Fruit fly (Drosophila melanogaster) whole organism, embryonic: ENCODE results near the gene Uba5.

ENCODE experiments used
- Aef1 ChIP-seq: fragments of 200-800 bp; sonication (Bioruptor generic); IDR thresholded peaks from 3 replicates; pipeline ENCODE4 v1.3.6; 2022; ENCODE audit warnings: missing biosample characterization, missing genetic modification characterization
- Bgb ChIP-seq: fragments of 200-800 bp; sonication (Bioruptor generic); IDR thresholded peaks from 2 replicates; pipeline ENCODE4 v1.3.6; 2022; ENCODE audit warnings: missing biosample characterization, missing genetic modification characterization; ENCODE audit not compliant: partially characterized antibody
- CG10366 ChIP-seq: fragments of 200-800 bp; sonication (Bioruptor generic); IDR thresholded peaks from 2 replicates; pipeline ENCODE4 v1.3.6; 2022; ENCODE audit warnings: missing biosample characterization, missing genetic modification characterization
- CG10462 ChIP-seq: fragments of 200-800 bp; sonication (Bioruptor generic); optimal IDR thresholded peaks from 2 replicates; lab custom pipeline; 2016; ENCODE audit warnings: missing biosample characterization, missing genetic modification characterization
- CG12071 ChIP-seq: fragments of 200-800 bp; sonication (Bioruptor generic); optimal IDR thresholded peaks from 3 replicates; lab custom pipeline; 2018; ENCODE audit warnings: missing biosample characterization, mild to moderate bottlenecking, missing genetic modification characterization
- CG12104 ChIP-seq: fragments of 200-800 bp; sonication (Bioruptor generic); optimal IDR thresholded peaks from 3 replicates; lab custom pipeline; 2016; ENCODE audit warnings: missing biosample characterization, missing genetic modification characterization
- CG14014 ChIP-seq: fragments of 200-800 bp; sonication (Bioruptor generic); IDR thresholded peaks from 2 replicates; pipeline ENCODE4 v1.3.6; 2022; ENCODE audit warnings: missing biosample characterization, missing genetic modification characterization
- CG14965 ChIP-seq: fragments of 200-800 bp; sonication (Bioruptor generic); optimal IDR thresholded peaks from 2 replicates; lab custom pipeline; 2016; ENCODE audit warnings: missing biosample characterization, missing genetic modification characterization, borderline replicate concordance
- CG1529 ChIP-seq: fragments of 200-800 bp; sonication (Bioruptor generic); optimal IDR thresholded peaks from 3 replicates; lab custom pipeline; 2018; ENCODE audit warnings: missing biosample characterization, missing genetic modification characterization
- CG1602 ChIP-seq: fragments of 200-800 bp; sonication (Bioruptor generic); optimal IDR thresholded peaks from 3 replicates; lab custom pipeline; 2016; ENCODE audit warnings: missing biosample characterization, missing genetic modification characterization
- CG17612 ChIP-seq: fragments of 200-800 bp; sonication (Bioruptor generic); IDR thresholded peaks from 2 replicates; pipeline ENCODE4 v1.3.6; 2022; ENCODE audit warnings: missing biosample characterization, missing genetic modification characterization
- CG18619 ChIP-seq: fragments of 200-800 bp; sonication (Bioruptor generic); optimal IDR thresholded peaks from 3 replicates; lab custom pipeline; 2017; ENCODE audit warnings: missing biosample characterization, mild to moderate bottlenecking, missing genetic modification characterization
- CG2116 ChIP-seq: fragments of 200-800 bp; sonication (Bioruptor generic); optimal IDR thresholded peaks from 3 replicates; lab custom pipeline; 2018; ENCODE audit warnings: missing biosample characterization, mild to moderate bottlenecking, missing genetic modification characterization
- CG4617 ChIP-seq: fragments of 200-800 bp; sonication (Bioruptor generic); optimal IDR thresholded peaks from 3 replicates; lab custom pipeline; 2016; ENCODE audit warnings: missing biosample characterization, missing genetic modification characterization, borderline replicate concordance
- CG7556 ChIP-seq: fragments of 200-800 bp; sonication (Bioruptor generic); optimal IDR thresholded peaks from 2 replicates; lab custom pipeline; 2017; ENCODE audit warnings: missing biosample characterization, mild to moderate bottlenecking, missing genetic modification characterization
- CG8359 ChIP-seq: fragments of 200-800 bp; sonication (Bioruptor generic); optimal IDR thresholded peaks from 2 replicates; lab custom pipeline; 2017; ENCODE audit warnings: missing biosample characterization, mild to moderate bottlenecking, missing genetic modification characterization, borderline replicate concordance
- CG8924 ChIP-seq: fragments of 200-800 bp; optimal IDR thresholded peaks from 3 replicates; lab custom pipeline; 2019; ENCODE audit warnings: missing biosample characterization, mild to moderate bottlenecking, missing genetic modification characterization, moderate library complexity
- CG8944 ChIP-seq: fragments of 200-800 bp; sonication (Bioruptor generic); optimal IDR thresholded peaks from 3 replicates; lab custom pipeline; 2016; ENCODE audit warnings: missing biosample characterization, missing genetic modification characterization
- CG9727 ChIP-seq: fragments of 200-800 bp; sonication (Bioruptor generic); optimal IDR thresholded peaks from 3 replicates; lab custom pipeline; 2017; ENCODE audit warnings: missing biosample characterization, mild to moderate bottlenecking, missing genetic modification characterization
- E2f2 ChIP-seq: fragments of 200-800 bp; sonication (Bioruptor generic); IDR thresholded peaks from 2 replicates; pipeline ENCODE4 v1.3.6; 2022; ENCODE audit warnings: missing biosample characterization, missing genetic modification characterization
- Fer1 ChIP-seq: fragments of 200-800 bp; sonication (Bioruptor generic); optimal IDR thresholded peaks from 2 replicates; lab custom pipeline; 2017; ENCODE audit warnings: missing biosample characterization, mild to moderate bottlenecking, missing genetic modification characterization
- Gug ChIP-seq: fragments of 200-800 bp; sonication (Bioruptor generic); IDR thresholded peaks from 4 replicates; pipeline ENCODE4 v1.3.6; 2022; ENCODE audit warnings: missing biosample characterization, missing genetic modification characterization
- H15 ChIP-seq: fragments of 200-800 bp; sonication (Bioruptor generic); IDR thresholded peaks from 3 replicates; pipeline ENCODE4 v1.3.6; 2022; ENCODE audit warnings: missing biosample characterization, missing genetic modification characterization
- Hmr ChIP-seq: fragments of 200-800 bp; sonication (Bioruptor generic); optimal IDR thresholded peaks from 3 replicates; lab custom pipeline; 2017; ENCODE audit warnings: mild to moderate bottlenecking, missing biosample characterization, missing genetic modification reagents, missing genetic modification characterization
- Hr51 ChIP-seq, 2 experiments: fragments of 200-800 bp; sonication (Bioruptor generic); optimal IDR thresholded peaks; 2 replicates in 1 of 2; 3 replicates in 1 of 2; lab custom pipeline; 2016 to 2018; ENCODE audit warnings: missing biosample characterization in 2 of 2, missing genetic modification characterization in 2 of 2, mild to moderate bottlenecking in 1 of 2, moderate library complexity in 1 of 2
- Lhr ChIP-seq: fragments of 200-800 bp; sonication (Bioruptor generic); optimal IDR thresholded peaks from 3 replicates; lab custom pipeline; 2017; ENCODE audit warnings: mild to moderate bottlenecking, missing biosample characterization, missing genetic modification reagents, missing genetic modification characterization
- Mad ChIP-seq: fragments of 200-800 bp; sonication (Bioruptor generic); optimal IDR thresholded peaks from 2 replicates; lab custom pipeline; 2016; ENCODE audit warnings: missing biosample characterization, missing genetic modification characterization
- Max ChIP-seq: fragments of 200-800 bp; sonication (Bioruptor generic); optimal IDR thresholded peaks from 2 replicates; lab custom pipeline; 2016; ENCODE audit warnings: missing biosample characterization, mild to moderate bottlenecking, missing genetic modification characterization
- Oaz ChIP-seq: fragments of 200-800 bp; sonication (Bioruptor generic); IDR thresholded peaks from 2 replicates; pipeline ENCODE4 v1.3.6; 2022; ENCODE audit warnings: missing biosample characterization, missing genetic modification characterization
- Side ChIP-seq: fragments of 200-800 bp; sonication (Bioruptor generic); optimal IDR thresholded peaks from 2 replicates; lab custom pipeline; 2016; ENCODE audit warnings: missing biosample characterization, missing genetic modification characterization
- Sox100B ChIP-seq: fragments of 200-800 bp; sonication (Bioruptor generic); optimal IDR thresholded peaks from 3 replicates; lab custom pipeline; 2018; ENCODE audit warnings: missing biosample characterization, mild to moderate bottlenecking, missing genetic modification characterization
- Stat92E ChIP-seq, 3 experiments: fragments of >200 bp in 2 of 3; fragments of 200-800 bp in 1 of 3; sonication (Bioruptor generic) in 1 of 3; optimal IDR thresholded peaks; 2 replicates each; lab custom pipeline; 2017 to 2019; ENCODE audit warnings: missing biosample characterization in 3 of 3, missing genetic modification characterization in 3 of 3, mild to moderate bottlenecking in 1 of 3, moderate library complexity in 1 of 3
- aop ChIP-seq: fragments of 200-800 bp; sonication (Bioruptor generic); IDR thresholded peaks from 2 replicates; pipeline ENCODE4 v1.3.6; 2022; ENCODE audit warnings: missing biosample characterization, missing genetic modification characterization
- ase ChIP-seq: fragments of 200-800 bp; sonication (Bioruptor generic); IDR thresholded peaks from 3 replicates; pipeline ENCODE4 v1.3.6; 2022; ENCODE audit warnings: missing biosample characterization, missing genetic modification characterization
- bab2 ChIP-seq: fragments of 200-800 bp; sonication (Bioruptor generic); optimal IDR thresholded peaks from 2 replicates; lab custom pipeline; 2016; ENCODE audit warnings: missing biosample characterization, missing genetic modification characterization
- bsh ChIP-seq, 2 experiments: fragments of 200-800 bp; sonication (Bioruptor generic); optimal IDR thresholded peaks; 2 replicates each; lab custom pipeline; 2017 to 2018; ENCODE audit warnings: mild to moderate bottlenecking in 2 of 2, missing biosample characterization in 2 of 2, missing genetic modification characterization in 2 of 2, moderate library complexity in 1 of 2
- cad ChIP-seq: fragments of >200 bp; optimal IDR thresholded peaks from 2 replicates; lab custom pipeline; 2017; ENCODE audit warnings: missing biosample characterization, missing genetic modification characterization
- cato ChIP-seq: fragments of 200-800 bp; sonication (Bioruptor generic); optimal IDR thresholded peaks from 2 replicates; lab custom pipeline; 2016; ENCODE audit warnings: missing biosample characterization, missing genetic modification characterization, borderline replicate concordance
- dysf ChIP-seq: fragments of 200-800 bp; sonication (Bioruptor generic); IDR thresholded peaks from 3 replicates; pipeline ENCODE4 v1.3.6; 2022; ENCODE audit warnings: missing biosample characterization, missing genetic modification characterization
- ems ChIP-seq: fragments of 200-800 bp; sonication (Bioruptor generic); optimal IDR thresholded peaks from 3 replicates; lab custom pipeline; 2016; ENCODE audit warnings: missing biosample characterization, missing genetic modification characterization
- mam ChIP-seq: fragments of 200-800 bp; sonication (Bioruptor generic); optimal IDR thresholded peaks from 3 replicates; lab custom pipeline; 2016; ENCODE audit warnings: missing biosample characterization, missing genetic modification characterization
- oc ChIP-seq: fragments of 200-800 bp; sonication (Bioruptor generic); optimal IDR thresholded peaks from 2 replicates; lab custom pipeline; 2018; ENCODE audit warnings: missing biosample characterization, mild to moderate bottlenecking, missing genetic modification characterization, moderate library complexity
- org-1 ChIP-seq: fragments of 200-800 bp; sonication (Bioruptor generic); optimal IDR thresholded peaks from 2 replicates; lab custom pipeline; 2017; ENCODE audit warnings: missing biosample characterization, missing genetic modification characterization
- pho ChIP-seq: fragments of 200-800 bp; sonication (Bioruptor generic); optimal IDR thresholded peaks from 2 replicates; lab custom pipeline; 2016; ENCODE audit warnings: missing biosample characterization, missing genetic modification characterization
- salm ChIP-seq: fragments of 200-800 bp; sonication (Bioruptor generic); optimal IDR thresholded peaks from 2 replicates; lab custom pipeline; 2018; ENCODE audit warnings: missing biosample characterization, mild to moderate bottlenecking, missing genetic modification characterization
- sd ChIP-seq: fragments of 200-800 bp; sonication (Bioruptor generic); optimal IDR thresholded peaks from 3 replicates; lab custom pipeline; 2018; ENCODE audit warnings: missing biosample characterization, mild to moderate bottlenecking, missing genetic modification characterization, moderate library complexity
- slbo ChIP-seq: fragments of 200-800 bp; sonication (Bioruptor generic); IDR thresholded peaks from 2 replicates; pipeline ENCODE4 v1.3.6; 2022; ENCODE audit warnings: missing biosample characterization, missing genetic modification characterization
- sug ChIP-seq: fragments of 200-800 bp; optimal IDR thresholded peaks from 2 replicates; lab custom pipeline; 2019; ENCODE audit warnings: missing biosample characterization, mild to moderate bottlenecking, missing genetic modification characterization, moderate library complexity
- tap ChIP-seq: fragments of 200-800 bp; optimal IDR thresholded peaks from 3 replicates; lab custom pipeline; 2019; ENCODE audit warnings: missing biosample characterization, mild to moderate bottlenecking, missing genetic modification characterization, moderate library complexity
- unc-4 ChIP-seq: fragments of 200-800 bp; sonication (Bioruptor generic); IDR thresholded peaks from 2 replicates; pipeline ENCODE4 v1.3.6; 2022; ENCODE audit warnings: missing biosample characterization, missing genetic modification characterization; ENCODE audit not compliant: partially characterized antibody

Gene Uba5

dm6 chrX:11518435-11518834, 35.1 kb downstream of the Uba5 start (continued):
- TF ChIP-seq Mad (GFP tag; lab: Kevin White, UChicago) (peak; percentile 56), CG8924 (tag; lab: Kevin White, UChicago) (peak; percentile 73), CG9727 (peak; percentile 48), cad (no peak), CG12104 (GFP tag; lab: Kevin White, UChicago) (peak; percentile 42), CG10366 (peak; percentile 85), bab2 (GFP tag; lab: Kevin White, UChicago) (peak; percentile 40), aop (GFP tag; lab: Robert Waterston, UW) (peak; percentile 69; the same call in 1 of the 2 replicates), ase (GFP tag; lab: Robert Waterston, UW) (peak; percentile 66; the same call in 1 of the 3 replicates), Lhr (no peak), CG12071 (GFP tag; lab: Kevin White, UChicago) (peak; percentile 52), CG18619 (GFP tag; lab: Kevin White, UChicago) (peak; percentile 67), CG10462 (GFP tag; lab: Kevin White, UChicago) (peak; percentile 17), E2f2 (GFP tag; lab: Robert Waterston, UW) (peak; percentile 55), salm (tag; lab: Kevin White, UChicago) (peak; percentile 54), Bgb (no peak), slbo (GFP tag; lab: Robert Waterston, UW) (peak; percentile 92), CG14014 (peak; percentile 90), org-1 (peak; percentile 53), Hmr (peak; percentile 71), sd (tag; lab: Kevin White, UChicago) (peak; percentile 48), cato (peak; percentile 31), CG8944 (GFP tag; lab: Kevin White, UChicago) (no peak), CG7556 (GFP tag; lab: Kevin White, UChicago) (peak; percentile 66), Oaz (GFP tag; lab: Robert Waterston, UW) (peak; percentile 60; the same call in 1 of the 2 replicates), dysf (peak; percentile 90; the same call in 2 of the 3 replicates), oc (tag; lab: Kevin White, UChicago) (peak; percentile 96), CG2116 (GFP tag; lab: Kevin White, UChicago) (peak; percentile 10), tap (tag; lab: Kevin White, UChicago) (peak; percentile 62), Hr51 (GFP tag; optimal IDR thresholded peaks at IDR 0.05; lab: Kevin White, UChicago) (peak; percentile 6 to 76), Sox100B (GFP tag; lab: Kevin White, UChicago) (peak; percentile 55), H15 (GFP tag; lab: Robert Waterston, UW) (peak; percentile 73), CG14965 (no peak), pho (GFP tag; lab: Kevin White, UChicago) (peak; percentile 34), sug (peak; percentile 46), Stat92E (GFP tag; optimal IDR thresholded peaks at IDR 0.05; lab: Kevin White, UChicago) (no peak), unc-4 (no peak), Max (peak; percentile 8), CG1602 (GFP tag; lab: Kevin White, UChicago) (peak; percentile 29), Side (peak; percentile 34), Aef1 (GFP tag; lab: Robert Waterston, UW) (peak; percentile 88), Fer1 (GFP tag; lab: Kevin White, UChicago) (peak; percentile 79), CG8359 (GFP tag; lab: Kevin White, UChicago) (peak; percentile 50), CG4617 (GFP tag; lab: Kevin White, UChicago) (peak; percentile 4), CG17612 (peak; percentile 66; the same call in 1 of the 2 replicates), mam (peak; percentile 45), CG1529 (GFP tag; lab: Kevin White, UChicago) (peak; percentile 34), bsh (GFP tag; optimal IDR thresholded peaks at IDR 0.05; lab: Kevin White, UChicago) (peak in 1 of 2 experiments; percentile 75), ems (GFP tag; lab: Kevin White, UChicago) (peak; percentile 58), Gug (GFP tag; lab: Robert Waterston, UW) (peak; percentile 74; the same call in 3 of the 4 replicates)
